Worm (Caenorhabditis elegans) whole organism, early embryonic: ENCODE measurements around the gene W06D12.6.

Experiments used
- ama-1 ChIP-seq: fragments of 150-350 bp; optimal IDR thresholded peaks from 2 replicates; lab custom pipeline; 2014
- flt-1 ChIP-seq: fragments of 200-800 bp; sonication (Bioruptor generic); IDR thresholded peaks from 2 replicates; pipeline ENCODE4 v1.3.6; 2022; ENCODE audit warnings: missing genetic modification characterization, missing compliant biosample characterization
- hmbx-1 ChIP-seq: sonication (generic microtip); optimal IDR thresholded peaks from 2 replicates; lab custom pipeline; 2016; ENCODE audit warnings: mild to moderate bottlenecking, missing genetic modification characterization, missing compliant biosample characterization
- pes-1 ChIP-seq: fragments of 200-800 bp; sonication (Bioruptor generic); IDR thresholded peaks from 2 replicates; pipeline ENCODE4 v1.3.6; 2022; ENCODE audit warnings: missing genetic modification reagents, missing genetic modification characterization, missing compliant biosample characterization

DNA sequence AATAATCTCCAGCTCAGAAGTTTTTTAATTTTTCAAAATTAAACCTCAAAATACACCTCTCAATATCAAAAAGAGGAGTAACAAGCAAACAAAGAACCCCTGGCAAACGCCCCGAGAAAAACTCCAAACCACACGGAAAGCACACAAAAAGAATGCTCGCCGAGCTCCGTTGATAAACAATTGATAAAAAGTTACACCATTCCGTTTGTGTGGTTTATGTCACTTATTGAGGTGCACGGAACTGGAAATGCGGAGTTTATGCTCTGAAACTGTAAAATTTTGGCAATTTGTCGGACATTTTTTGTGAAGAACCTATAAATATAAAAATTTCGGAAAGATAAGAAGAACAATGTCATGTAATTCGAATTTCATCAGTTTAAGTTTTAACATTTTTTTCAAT lies 46.4 kb downstream of the W06D12.6 start:
- TF ChIP-seq ama-1 (lab: Kevin White, UChicago) (no peak), pes-1 (no peak), flt-1 (no peak), hmbx-1 (tag; lab: Kevin White, UChicago) (no peak)
